Worm (Caenorhabditis elegans): Measurements from ENCODE around the gene rps-9.

DNA sequence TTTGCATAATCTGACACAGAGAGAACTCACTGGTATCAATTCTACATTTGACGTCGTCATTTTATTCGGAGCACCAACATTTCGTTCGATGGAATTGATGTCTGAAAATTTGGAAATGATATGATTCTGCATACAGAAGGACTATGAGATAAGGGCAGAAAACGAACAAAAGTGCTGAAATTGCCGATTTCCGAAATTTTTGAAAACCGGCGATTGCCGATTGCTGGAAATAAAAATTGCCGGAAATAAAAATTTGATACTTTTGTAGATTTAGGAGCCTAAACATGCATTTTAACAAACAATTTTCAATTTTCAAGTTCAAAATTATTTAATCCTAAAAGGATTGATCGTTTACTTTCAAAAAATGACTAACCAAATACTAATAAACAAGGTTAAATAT is 36.8 kb downstream of the rps-9 start, which contains the start of gene unc-53:
- TF ChIP-seq flt-1 (GFP tag; IDR thresholded peaks at IDR 0.05) (no peak), ama-1 (optimal IDR thresholded peaks at IDR 0.05) (no peak)
